Worm (Caenorhabditis elegans): ENCODE data around the gene dod-19.

ce11 chrV:446574-446973 lies 32.0 kb upstream of the dod-19 start, which contains the start of gene srh-34:
- TF ChIP-seq pros-1 (tag; optimal IDR thresholded peaks at IDR 0.05) (no peak), ceh-18 (tag; optimal IDR thresholded peaks at IDR 0.05) (no peak), ceh-22 (tag; optimal IDR thresholded peaks at IDR 0.05) (no peak), ama-1 (optimal IDR thresholded peaks at IDR 0.05) (no peak), C08G9.2 (tag; optimal IDR thresholded peaks at IDR 0.05) (no peak), ets-4 (tag; optimal IDR thresholded peaks at IDR 0.05) (no peak), nhr-11 (tag; optimal IDR thresholded peaks at IDR 0.05) (no peak)

Measured in whole organism, late embryonic.